Fruit fly (Drosophila melanogaster) whole organism, adult: Measurements from ENCODE around the gene Syx4.

ENCODE experiments used
- CG5204 ChIP-seq: fragments of 200-800 bp; sonication (Bioruptor generic); optimal IDR thresholded peaks from 2 replicates; lab custom pipeline; 2016; ENCODE audit warnings: missing biosample characterization, missing genetic modification characterization
- Clk ChIP-seq: fragments of 200-800 bp; sonication (Bioruptor generic); optimal IDR thresholded peaks from 2 replicates; lab custom pipeline; 2017; ENCODE audit warnings: missing biosample characterization, missing genetic modification characterization
- Crg-1 ChIP-seq: fragments of 200-800 bp; sonication (Bioruptor generic); optimal IDR thresholded peaks from 2 replicates; lab custom pipeline; 2016; ENCODE audit warnings: missing biosample characterization, missing genetic modification characterization
- Mnt ChIP-seq: fragments of 200-800 bp; sonication (Bioruptor generic); optimal IDR thresholded peaks from 2 replicates; lab custom pipeline; 2016; ENCODE audit warnings: missing biosample characterization, mild to moderate bottlenecking, missing genetic modification characterization
- cnc ChIP-seq, 2 experiments: fragments of >200 bp; optimal IDR thresholded peaks; 2 replicates each; lab custom pipeline; 2017
- pad ChIP-seq: fragments of 200-800 bp; sonication (Bioruptor generic); optimal IDR thresholded peaks from 3 replicates; lab custom pipeline; 2017; ENCODE audit warnings: missing biosample characterization, missing genetic modification characterization, mild to moderate bottlenecking, moderate library complexity, missing genetic modification reagents
- tj ChIP-seq: fragments of 200-800 bp; sonication (Bioruptor generic); optimal IDR thresholded peaks from 3 replicates; lab custom pipeline; 2017; ENCODE audit warnings: missing biosample characterization, mild to moderate bottlenecking, missing genetic modification characterization, moderate library complexity

Gene Syx4

DNA sequence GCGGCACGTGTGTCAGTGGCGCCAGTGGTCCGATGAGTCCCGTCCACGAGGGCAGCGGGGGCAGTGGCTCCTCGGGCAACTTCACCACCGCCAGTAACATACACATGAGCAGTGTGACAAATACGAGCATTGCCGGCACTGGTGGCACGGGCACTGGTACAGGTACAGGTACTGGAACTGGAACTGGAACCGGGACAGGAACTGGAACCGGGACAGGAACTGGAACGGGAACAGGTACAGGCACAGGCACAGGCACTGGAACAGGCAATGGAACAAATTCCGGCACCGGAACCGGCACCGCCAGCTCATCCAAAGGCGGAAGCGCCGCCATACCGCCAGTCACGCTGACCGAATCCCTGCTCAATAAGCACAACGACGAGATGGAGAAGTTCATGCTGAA is 53.5 kb downstream of the Syx4 start:
- no peak for TF ChIP-seq Clk (GFP tag; lab: Kevin White, UChicago)
- no peak for TF ChIP-seq tj (GFP tag; lab: Kevin White, UChicago)
- no peak for TF ChIP-seq Mnt (GFP tag; lab: Kevin White, UChicago)
- TF ChIP-seq cnc (optimal IDR thresholded peaks at IDR 0.05; lab: Kevin White, UChicago) = no peak
- TF ChIP-seq pad (GFP tag; lab: Kevin White, UChicago) = no peak
- TF ChIP-seq CG5204 (GFP tag; lab: Kevin White, UChicago) = no peak
- TF ChIP-seq Crg-1 (GFP tag; lab: Kevin White, UChicago) = no peak
